Worm (Caenorhabditis elegans) whole organism, L1 larva: ENCODE results near the gene ebp-2.

ENCODE experiments used
- efl-1 ChIP-seq, 4 experiments: fragments of 150-350 bp; optimal IDR thresholded peaks in 3 of 4; peaks in 1 of 4; 1 replicate in 1 of 4; 2 replicates in 3 of 4; lab custom pipeline; 2014; ENCODE audit warnings: missing biosample characterization in 2 of 4, missing genetic modification characterization in 2 of 4, missing genetic modification reagents in 2 of 4
- egl-27 ChIP-seq, 2 experiments: fragments of 150-350 bp in 1 of 2; sonication (generic microtip); optimal IDR thresholded peaks; 3 replicates each; lab custom pipeline; 2017 to 2018; ENCODE audit warnings: missing biosample characterization in 2 of 2, missing genetic modification characterization in 2 of 2, missing genetic modification reagents in 2 of 2
- jun-1 ChIP-seq: fragments of 150-350 bp; optimal IDR thresholded peaks from 2 replicates; lab custom pipeline; 2014; ENCODE audit warnings: missing biosample characterization, missing genetic modification reagents, missing genetic modification characterization
- nhr-19 ChIP-seq: fragments of 200-800 bp; sonication (Bioruptor generic); conservative IDR thresholded peaks from 2 replicates; pipeline ENCODE4 v1.3.6; 2022; ENCODE audit warnings: missing genetic modification characterization, missing compliant biosample characterization
- snu-23 ChIP-seq: sonication (generic microtip); optimal IDR thresholded peaks from 2 replicates; lab custom pipeline; 2016; ENCODE audit warnings: missing genetic modification characterization, missing compliant biosample characterization
- unc-62 ChIP-seq: fragments of 150-350 bp; optimal IDR thresholded peaks from 2 replicates; lab custom pipeline; 2014; ENCODE audit warnings: missing biosample characterization, missing genetic modification reagents, missing genetic modification characterization

DNA sequence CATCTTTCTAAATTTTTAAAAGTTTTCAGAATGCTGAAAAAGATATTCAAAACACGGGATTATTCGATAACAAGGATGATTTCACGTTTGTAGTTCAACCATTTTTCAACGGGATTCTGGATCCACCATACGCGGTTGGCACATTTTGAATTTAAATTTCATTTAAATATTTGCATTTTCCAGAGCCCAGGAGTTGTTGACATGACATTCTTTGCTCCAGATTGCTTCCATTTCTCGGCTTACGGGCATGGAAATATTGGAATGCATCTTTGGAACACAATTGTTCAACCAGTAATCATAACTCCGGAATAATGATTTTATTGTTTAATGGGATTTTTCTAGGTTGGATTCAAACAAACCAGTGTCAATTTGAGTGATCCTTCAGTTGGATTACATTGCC lies 8.4 kb downstream of the ebp-2 start:
- TF ChIP-seq jun-1 (tag; lab: Kevin White, UChicago) (no peak), egl-27 (tag; optimal IDR thresholded peaks at IDR 0.05; lab: Kevin White, UChicago) (no peak), snu-23 (no peak), unc-62 (GFP tag; lab: Kevin White, UChicago) (no peak), efl-1 (optimal IDR thresholded peaks at IDR 0.05; lab: Kevin White, UChicago) (no peak), efl-1 (GFP tag; optimal IDR thresholded peaks at IDR 0.05 in 1 of 2; lab: Kevin White, UChicago) (peak in 1 of 2 experiments; percentile 26), nhr-19 (GFP tag; lab: Robert Waterston, UW) (no peak)
